Fruit fly (Drosophila melanogaster) whole organism, embryonic: ENCODE measurements around the gene ck.

Source experiments
- Adf1 ChIP-seq: fragments of 200-800 bp; sonication (Bioruptor generic); IDR thresholded peaks from 2 replicates; pipeline ENCODE4 v1.3.6; 2022; ENCODE audit warnings: missing biosample characterization, missing genetic modification characterization
- Atf6 ChIP-seq: fragments of 200-800 bp; sonication (Bioruptor generic); IDR thresholded peaks from 2 replicates; pipeline ENCODE4 v1.3.6; 2022; ENCODE audit warnings: missing biosample characterization, missing genetic modification characterization
- Awh ChIP-seq: fragments of 200-800 bp; sonication (Bioruptor generic); IDR thresholded peaks from 2 replicates; pipeline ENCODE4, ENCODE4 v1.3.6; 2022; ENCODE audit warnings: missing biosample characterization, missing genetic modification characterization
- B-H2 ChIP-seq: fragments of 200-800 bp; sonication (Bioruptor generic); optimal IDR thresholded peaks from 2 replicates; lab custom pipeline; 2018; ENCODE audit warnings: missing biosample characterization, mild to moderate bottlenecking, missing genetic modification characterization
- CG12219 ChIP-seq: fragments of 200-800 bp; sonication (Bioruptor generic); optimal IDR thresholded peaks from 3 replicates; lab custom pipeline; 2018; ENCODE audit warnings: missing biosample characterization, mild to moderate bottlenecking, missing genetic modification characterization
- CG14050 ChIP-seq: fragments of 200-800 bp; sonication (Bioruptor generic); IDR thresholded peaks from 3 replicates; pipeline ENCODE4 v1.3.6; 2022; ENCODE audit warnings: missing biosample characterization, missing genetic modification characterization
- CG1529 ChIP-seq: fragments of 200-800 bp; sonication (Bioruptor generic); optimal IDR thresholded peaks from 3 replicates; lab custom pipeline; 2018; ENCODE audit warnings: missing biosample characterization, missing genetic modification characterization
- CG16815 ChIP-seq: fragments of 200-800 bp; sonication (Bioruptor generic); optimal IDR thresholded peaks from 3 replicates; lab custom pipeline; 2017; ENCODE audit warnings: missing biosample characterization, mild to moderate bottlenecking, missing genetic modification characterization
- CG2120 ChIP-seq: fragments of 200-800 bp; sonication (Bioruptor generic); optimal IDR thresholded peaks from 3 replicates; lab custom pipeline; 2016; ENCODE audit warnings: missing biosample characterization, missing genetic modification characterization
- CG2202 ChIP-seq: fragments of 200-800 bp; sonication (Bioruptor generic); optimal IDR thresholded peaks from 2 replicates; lab custom pipeline; 2018; ENCODE audit warnings: missing biosample characterization, mild to moderate bottlenecking, missing genetic modification characterization
- CG30403 ChIP-seq: fragments of 200-800 bp; sonication (Bioruptor generic); optimal IDR thresholded peaks from 3 replicates; lab custom pipeline; 2016; ENCODE audit warnings: missing biosample characterization, missing genetic modification characterization
- CG3838 ChIP-seq: fragments of 200-800 bp; sonication (Bioruptor generic); optimal IDR thresholded peaks from 3 replicates; lab custom pipeline; 2016; ENCODE audit warnings: missing biosample characterization, missing genetic modification characterization
- CG5953 ChIP-seq: fragments of 200-800 bp; sonication (Bioruptor generic); IDR thresholded peaks from 2 replicates; pipeline ENCODE4 v1.3.6; 2022; ENCODE audit warnings: missing biosample characterization, missing genetic modification characterization
- CG7357 ChIP-seq: fragments of 200-800 bp; sonication (Bioruptor generic); IDR thresholded peaks from 3 replicates; pipeline ENCODE4 v1.3.6; 2022; ENCODE audit warnings: missing biosample characterization, missing genetic modification characterization
- CG7839 ChIP-seq: fragments of 200-800 bp; sonication (Bioruptor generic); optimal IDR thresholded peaks from 3 replicates; lab custom pipeline; 2018; ENCODE audit warnings: missing biosample characterization, mild to moderate bottlenecking, missing genetic modification characterization, moderate library complexity
- CG8089 ChIP-seq: fragments of 200-800 bp; sonication (Bioruptor generic); optimal IDR thresholded peaks from 3 replicates; lab custom pipeline; 2016; ENCODE audit warnings: missing biosample characterization, missing genetic modification characterization
- CG9215 ChIP-seq: fragments of 200-800 bp; sonication (Bioruptor generic); IDR thresholded peaks from 2 replicates; pipeline ENCODE4 v1.3.6; 2022; ENCODE audit warnings: missing biosample characterization, missing genetic modification characterization
- CG9437 ChIP-seq: fragments of 200-800 bp; sonication (Bioruptor generic); optimal IDR thresholded peaks from 2 replicates; lab custom pipeline; 2018; ENCODE audit warnings: missing biosample characterization, mild to moderate bottlenecking, missing genetic modification characterization
- CG9609 ChIP-seq: fragments of 200-800 bp; sonication (Bioruptor generic); optimal IDR thresholded peaks from 3 replicates; lab custom pipeline; 2016; ENCODE audit warnings: missing biosample characterization, missing genetic modification characterization
- Camta ChIP-seq: fragments of 200-800 bp; sonication (Bioruptor generic); optimal IDR thresholded peaks from 2 replicates; lab custom pipeline; 2016; ENCODE audit warnings: missing biosample characterization, missing genetic modification characterization
- D ChIP-seq, 2 experiments: fragments of 200-800 bp in 1 of 2; fragments of >200 bp in 1 of 2; sonication (Bioruptor generic) in 1 of 2; optimal IDR thresholded peaks; 2 replicates in 1 of 2; 3 replicates in 1 of 2; lab custom pipeline; 2017; ENCODE audit warnings: mild to moderate bottlenecking in 1 of 2, missing biosample characterization in 1 of 2, missing genetic modification characterization in 1 of 2, missing genetic modification reagents in 1 of 2
- D19A ChIP-seq: fragments of 200-800 bp; optimal IDR thresholded peaks from 3 replicates; lab custom pipeline; 2019; ENCODE audit warnings: missing biosample characterization, mild to moderate bottlenecking, missing genetic modification characterization, moderate library complexity
- Dbx ChIP-seq: fragments of 200-800 bp; sonication (Bioruptor generic); IDR thresholded peaks from 3 replicates; pipeline ENCODE4 v1.3.6; 2022; ENCODE audit warnings: missing biosample characterization, missing genetic modification characterization
- Elba2 ChIP-seq: fragments of 200-800 bp; sonication (Bioruptor generic); optimal IDR thresholded peaks from 3 replicates; lab custom pipeline; 2016; ENCODE audit warnings: missing biosample characterization, missing genetic modification characterization
- Gsc ChIP-seq: fragments of 200-800 bp; sonication (Bioruptor generic); IDR thresholded peaks from 2 replicates; pipeline ENCODE4 v1.3.6; 2022; ENCODE audit warnings: missing biosample characterization, missing genetic modification characterization
- Hr51 ChIP-seq, 2 experiments: fragments of 200-800 bp; sonication (Bioruptor generic); optimal IDR thresholded peaks; 2 replicates in 1 of 2; 3 replicates in 1 of 2; lab custom pipeline; 2016 to 2018; ENCODE audit warnings: missing biosample characterization in 2 of 2, missing genetic modification characterization in 2 of 2, mild to moderate bottlenecking in 1 of 2, moderate library complexity in 1 of 2
- Hsf ChIP-seq: fragments of 200-800 bp; sonication (Bioruptor generic); optimal IDR thresholded peaks from 3 replicates; lab custom pipeline; 2016; ENCODE audit warnings: missing biosample characterization, missing genetic modification characterization
- Lpt ChIP-seq: fragments of >200 bp; optimal IDR thresholded peaks from 2 replicates; lab custom pipeline; 2018; ENCODE audit warnings: missing biosample characterization, missing genetic modification characterization
- MBD-R2 ChIP-seq: fragments of 200-800 bp; sonication (Bioruptor generic); IDR thresholded peaks from 2 replicates; pipeline ENCODE4 v1.3.6; 2022; ENCODE audit warnings: missing biosample characterization, missing genetic modification characterization
- Max ChIP-seq: fragments of 200-800 bp; sonication (Bioruptor generic); optimal IDR thresholded peaks from 2 replicates; lab custom pipeline; 2016; ENCODE audit warnings: missing biosample characterization, mild to moderate bottlenecking, missing genetic modification characterization
- NC2β ChIP-seq: fragments of 200-800 bp; sonication (Bioruptor generic); optimal IDR thresholded peaks from 2 replicates; lab custom pipeline; 2016; ENCODE audit warnings: missing biosample characterization, missing genetic modification characterization
- Stat92E ChIP-seq, 3 experiments: fragments of >200 bp in 2 of 3; fragments of 200-800 bp in 1 of 3; sonication (Bioruptor generic) in 1 of 3; optimal IDR thresholded peaks; 2 replicates each; lab custom pipeline; 2017 to 2019; ENCODE audit warnings: missing biosample characterization in 3 of 3, missing genetic modification characterization in 3 of 3, mild to moderate bottlenecking in 1 of 3, moderate library complexity in 1 of 3
- Trl ChIP-seq, 3 experiments: fragments of >200 bp in 2 of 3; fragments of 200-800 bp in 1 of 3; sonication (Bioruptor generic) in 1 of 3; optimal IDR thresholded peaks; 2 replicates in 1 of 3; 3 replicates in 2 of 3; lab custom pipeline; 2016 to 2017; ENCODE audit warnings: missing biosample characterization in 1 of 3, missing genetic modification characterization in 1 of 3
- Usf ChIP-seq: fragments of 200-800 bp; sonication (Bioruptor generic); optimal IDR thresholded peaks from 2 replicates; lab custom pipeline; 2017; ENCODE audit warnings: missing genotype, missing biosample characterization, missing genetic modification characterization
- ap ChIP-seq: fragments of 200-800 bp; sonication (Bioruptor generic); IDR thresholded peaks from 2 replicates; pipeline ENCODE4 v1.3.6; 2022; ENCODE audit warnings: missing biosample characterization, missing genetic modification characterization
- cato ChIP-seq: fragments of 200-800 bp; sonication (Bioruptor generic); optimal IDR thresholded peaks from 2 replicates; lab custom pipeline; 2016; ENCODE audit warnings: missing biosample characterization, missing genetic modification characterization, borderline replicate concordance
- caup ChIP-seq: fragments of 200-800 bp; sonication (Bioruptor generic); optimal IDR thresholded peaks from 3 replicates; lab custom pipeline; 2017; ENCODE audit warnings: missing biosample characterization, mild to moderate bottlenecking, missing genetic modification characterization, moderate library complexity; ENCODE audit not compliant: severe bottlenecking
- cg ChIP-seq: fragments of 200-800 bp; sonication (Bioruptor generic); optimal IDR thresholded peaks from 3 replicates; lab custom pipeline; 2019; ENCODE audit warnings: missing biosample characterization, mild to moderate bottlenecking, missing genetic modification characterization, moderate library complexity
- fd3F ChIP-seq: fragments of 200-800 bp; sonication (Bioruptor generic); optimal IDR thresholded peaks from 2 replicates; lab custom pipeline; 2018; ENCODE audit warnings: missing biosample characterization, mild to moderate bottlenecking, missing genetic modification characterization, moderate library complexity
- grn ChIP-seq: fragments of 200-800 bp; sonication (Bioruptor generic); optimal IDR thresholded peaks from 3 replicates; lab custom pipeline; 2017; ENCODE audit warnings: missing biosample characterization, missing genetic modification characterization
- lmd ChIP-seq: fragments of 200-800 bp; sonication (Bioruptor generic); IDR thresholded peaks from 2 replicates; pipeline ENCODE4 v1.3.6; 2022; ENCODE audit warnings: missing biosample characterization, missing genetic modification characterization
- run ChIP-seq: fragments of 200-800 bp; sonication (Bioruptor generic); optimal IDR thresholded peaks from 3 replicates; lab custom pipeline; 2018; ENCODE audit warnings: missing biosample characterization, mild to moderate bottlenecking, missing genetic modification characterization
- sens ChIP-seq: fragments of 200-800 bp; sonication (Bioruptor generic); peaks from one replicate; lab custom pipeline; 2016; ENCODE audit warnings: missing biosample characterization, missing genetic modification characterization
- sqz ChIP-seq: fragments of 200-800 bp; sonication (Bioruptor generic); optimal IDR thresholded peaks from 3 replicates; lab custom pipeline; 2018; ENCODE audit warnings: missing biosample characterization, mild to moderate bottlenecking, missing genetic modification characterization
- tin ChIP-seq: fragments of 200-800 bp; sonication (Bioruptor generic); optimal IDR thresholded peaks from 3 replicates; lab custom pipeline; 2016; ENCODE audit warnings: missing biosample characterization, missing genetic modification characterization
- vfl ChIP-seq: fragments of 200-800 bp; sonication (Bioruptor generic); optimal IDR thresholded peaks from 2 replicates; lab custom pipeline; 2016; ENCODE audit warnings: missing biosample characterization, missing genetic modification characterization
- yki ChIP-seq: fragments of >200 bp; optimal IDR thresholded peaks from 3 replicates; lab custom pipeline; 2018
- zen ChIP-seq: fragments of 200-800 bp; sonication (Bioruptor generic); optimal IDR thresholded peaks from 3 replicates; lab custom pipeline; 2018; ENCODE audit warnings: missing biosample characterization, mild to moderate bottlenecking, missing genetic modification characterization, moderate library complexity

Gene ck

dm6 chr2L:15056359-15057220 is 1.1 kb downstream of the ck start (continued):
- TF ChIP-seq CG30403 (GFP tag; lab: Kevin White, UChicago): peak; percentile 88
- peak; percentile 66 to 94 for TF ChIP-seq Trl (optimal IDR thresholded peaks at IDR 0.05; lab: Kevin White, UChicago)
- peak; percentile 20 for TF ChIP-seq Trl (GFP tag; optimal IDR thresholded peaks at IDR 0.05; lab: Kevin White, UChicago)
- TF ChIP-seq CG1529 (GFP tag; lab: Kevin White, UChicago): peak; percentile 65
- TF ChIP-seq D (optimal IDR thresholded peaks at IDR 0.05; lab: Kevin White, UChicago): no peak
- peak; percentile 81 for TF ChIP-seq D (GFP tag; optimal IDR thresholded peaks at IDR 0.05; lab: Kevin White, UChicago)
- TF ChIP-seq Camta (GFP tag; lab: Kevin White, UChicago): peak; percentile 47
- TF ChIP-seq Hr51 (GFP tag; optimal IDR thresholded peaks at IDR 0.05; lab: Kevin White, UChicago): peak; percentile 46 to 84
- peak; percentile 94 for TF ChIP-seq sens (GFP tag; lab: Kevin White, UChicago)
- TF ChIP-seq yki (lab: Kevin White, UChicago): peak; percentile 67
- TF ChIP-seq CG7839 (tag; lab: Kevin White, UChicago): peak; percentile 89
- no peak for TF ChIP-seq CG3838
- TF ChIP-seq CG2120 (GFP tag; lab: Kevin White, UChicago): peak; percentile 31
- TF ChIP-seq Dbx: 0 out of 3 replicates have a peak, but pooled peaks have one; percentile 35
- TF ChIP-seq Elba2 (GFP tag; lab: Kevin White, UChicago): peak; percentile 93
- TF ChIP-seq Atf6 (GFP tag; lab: Robert Waterston, UW): peak; percentile 49; the same call in 1 of the 2 replicates
- peak; percentile 81 for TF ChIP-seq zen (tag; lab: Kevin White, UChicago)
- TF ChIP-seq CG9437 (GFP tag; lab: Kevin White, UChicago): peak; percentile 78
- TF ChIP-seq ap (GFP tag; lab: Robert Waterston, UW): peak; percentile 69
- TF ChIP-seq Awh (GFP tag; lab: Robert Waterston, UW): 0 out of 2 replicates have a peak, but pooled peaks have one; percentile 56
- TF ChIP-seq Lpt: no peak
- peak; percentile 71 for TF ChIP-seq D19A (tag; lab: Kevin White, UChicago)
- no peak for TF ChIP-seq CG8089 (GFP tag; lab: Kevin White, UChicago)
- peak; percentile 53 for TF ChIP-seq cato (GFP tag; lab: Kevin White, UChicago)
- no peak; the same call in 1 of the 2 replicates for TF ChIP-seq MBD-R2 (GFP tag; lab: Robert Waterston, UW)
- peak; percentile 34 for TF ChIP-seq vfl (GFP tag; lab: Kevin White, UChicago)
- no peak for TF ChIP-seq NC2β (GFP tag; lab: Kevin White, UChicago)
- peak; percentile 36 for TF ChIP-seq run (tag; lab: Kevin White, UChicago)
- TF ChIP-seq CG9215 (GFP tag; lab: Robert Waterston, UW): no peak
- TF ChIP-seq CG9609 (GFP tag; lab: Kevin White, UChicago): no peak
- TF ChIP-seq Usf (GFP tag; lab: Kevin White, UChicago): peak; percentile 62
- TF ChIP-seq grn (GFP tag; lab: Kevin White, UChicago): peak; percentile 6
- TF ChIP-seq Stat92E (GFP tag; optimal IDR thresholded peaks at IDR 0.05; lab: Kevin White, UChicago): peak in 1 of 3 experiments; percentile 49
- no peak for TF ChIP-seq B-H2 (GFP tag; lab: Kevin White, UChicago)
- peak; percentile 93 for TF ChIP-seq cg (GFP tag; lab: Kevin White, UChicago)
- peak; percentile 66; the same call in 1 of the 3 replicates for TF ChIP-seq CG7357
- peak; percentile 55 for TF ChIP-seq caup (GFP tag; lab: Kevin White, UChicago)
- peak; percentile 23; the same call in 1 of the 2 replicates for TF ChIP-seq Adf1 (GFP tag; lab: Robert Waterston, UW)
- peak; percentile 40 for TF ChIP-seq CG5953 (GFP tag; lab: Robert Waterston, UW)
- TF ChIP-seq CG16815 (GFP tag; lab: Kevin White, UChicago): peak; percentile 62
- peak; percentile 77 for TF ChIP-seq lmd (GFP tag; lab: Robert Waterston, UW)
- TF ChIP-seq Max (GFP tag; lab: Kevin White, UChicago): peak; percentile 64
- TF ChIP-seq sqz (GFP tag; lab: Kevin White, UChicago): peak; percentile 55
- TF ChIP-seq tin (GFP tag; lab: Kevin White, UChicago): peak; percentile 64
- TF ChIP-seq CG12219 (GFP tag; lab: Kevin White, UChicago): peak; percentile 53
- TF ChIP-seq Hsf (GFP tag; lab: Kevin White, UChicago): peak; percentile 46
- peak; percentile 43 for TF ChIP-seq CG2202 (tag; lab: Kevin White, UChicago)
- TF ChIP-seq CG14050 (GFP tag; lab: Robert Waterston, UW): peak; percentile 69
- TF ChIP-seq fd3F (GFP tag; lab: Kevin White, UChicago): peak; percentile 31
- TF ChIP-seq Gsc (GFP tag; lab: Robert Waterston, UW): no peak
